Worm (Caenorhabditis elegans): ENCODE measurements around the gene F35E8.9.

- TF ChIP-seq hnd-1 (tag; optimal IDR thresholded peaks at IDR 0.05) (no peak), scrt-1 (GFP tag; IDR thresholded peaks at IDR 0.05) (no peak), ama-1 (optimal IDR thresholded peaks at IDR 0.05) (no peak), tbx-37 (GFP tag; conservative IDR thresholded peaks at IDR 0.05) (no peak), ceh-13 (GFP tag; optimal IDR thresholded peaks at IDR 0.05) (no peak)
Measured at ce11 chrV:15915919-15916318, 1.4 kb downstream of the F35E8.9 start, which contains the start of gene gst-38.
